Fruit fly (Drosophila melanogaster): ENCODE measurements around the gene ninaA.

The ninaA gene

dm6 chr2L:865851-866250 lies 11.3 kb upstream of the ninaA start (continued):
- TF ChIP-seq grn (GFP tag; optimal IDR thresholded peaks at IDR 0.05), result peak; percentile 86
- peak; percentile 79 for TF ChIP-seq Nf-YC (tag; optimal IDR thresholded peaks at IDR 0.05)
- TF ChIP-seq CG1233 (GFP tag; optimal IDR thresholded peaks at IDR 0.05), result peak; percentile 96
- peak; percentile 97 for TF ChIP-seq H2.0 (GFP tag; IDR thresholded peaks at IDR 0.05)
- peak; percentile 97 for TF ChIP-seq ind (GFP tag; optimal IDR thresholded peaks at IDR 0.05)
- peak; percentile 76 for TF ChIP-seq Deaf1 (tag; optimal IDR thresholded peaks at IDR 0.05)
- peak; percentile 96 for TF ChIP-seq CG13424 (tag; optimal IDR thresholded peaks at IDR 0.05)
- no peak for TF ChIP-seq Lpt (GFP tag; optimal IDR thresholded peaks at IDR 0.05)
- no peak for TF ChIP-seq ato (GFP tag; IDR thresholded peaks at IDR 0.05; ENCODE audit: partially characterized antibody)
- TF ChIP-seq Oli (tag; optimal IDR thresholded peaks at IDR 0.05), result peak; percentile 96
- TF ChIP-seq CG1792 (GFP tag; optimal IDR thresholded peaks at IDR 0.05), result peak; percentile 92
- no peak for TF ChIP-seq prd (optimal IDR thresholded peaks at IDR 0.05)
- TF ChIP-seq prd (GFP tag; IDR thresholded peaks at IDR 0.05), result peak; percentile 97
- TF ChIP-seq Six4 (GFP tag; optimal IDR thresholded peaks at IDR 0.05), result peak; percentile 94
- peak; percentile 48 for TF ChIP-seq CG9797 (GFP tag; optimal IDR thresholded peaks at IDR 0.05)
- peak; percentile 92 for TF ChIP-seq CG17912 (GFP tag; optimal IDR thresholded peaks at IDR 0.05)
- peak; percentile 48 for TF ChIP-seq abd-A (tag; optimal IDR thresholded peaks at IDR 0.05)
- TF ChIP-seq sens-2 (GFP tag; IDR thresholded peaks at IDR 0.05), result peak; percentile 95
- peak; percentile 32 to 60 for TF ChIP-seq insv (GFP tag; optimal IDR thresholded peaks at IDR 0.05)
- TF ChIP-seq zf30C (GFP tag; optimal IDR thresholded peaks at IDR 0.05), result peak; percentile 83
- peak; percentile 56 for TF ChIP-seq GATAe (GFP tag; conservative IDR thresholded peaks at IDR 0.05)
- peak; percentile 95 for TF ChIP-seq fd96Cb (tag; optimal IDR thresholded peaks at IDR 0.05)
- peak; percentile 95 for TF ChIP-seq CG12219 (GFP tag; optimal IDR thresholded peaks at IDR 0.05)
- peak; percentile 98 for TF ChIP-seq Sox102F (GFP tag; optimal IDR thresholded peaks at IDR 0.05)
- TF ChIP-seq CG14667 (GFP tag; IDR thresholded peaks at IDR 0.05), result peak; percentile 91
- peak; percentile 97 for TF ChIP-seq Xrp1 (GFP tag; IDR thresholded peaks at IDR 0.05)
- no peak for TF ChIP-seq Sin3A (optimal IDR thresholded peaks at IDR 0.05)
- TF ChIP-seq Aef1 (GFP tag; IDR thresholded peaks at IDR 0.05), result peak; percentile 95
- TF ChIP-seq CG10959 (GFP tag; IDR thresholded peaks at IDR 0.05), result peak; percentile 91
- TF ChIP-seq D19A (tag; optimal IDR thresholded peaks at IDR 0.05), result peak; percentile 92
- TF ChIP-seq tup (GFP tag; optimal IDR thresholded peaks at IDR 0.05), result peak; percentile 91
- peak; percentile 7 for TF ChIP-seq BEAF-32 (GFP tag; optimal IDR thresholded peaks at IDR 0.05)
- TF ChIP-seq emc (GFP tag; optimal IDR thresholded peaks at IDR 0.05), result peak; percentile 86
- peak; percentile 97 for TF ChIP-seq CG31441 (GFP tag; IDR thresholded peaks at IDR 0.05)
- TF ChIP-seq CG9727 (GFP tag; optimal IDR thresholded peaks at IDR 0.05), result peak; percentile 97
- peak; percentile 96 for TF ChIP-seq CG12659 (GFP tag; optimal IDR thresholded peaks at IDR 0.05)
- no peak for TF ChIP-seq CG42726 (GFP tag; IDR thresholded peaks at IDR 0.05; ENCODE audit: partially characterized antibody)
- peak; percentile 97 for TF ChIP-seq CG17328 (GFP tag; IDR thresholded peaks at IDR 0.05)
- peak; percentile 98 for TF ChIP-seq vvl (GFP tag; IDR thresholded peaks at IDR 0.05)
- peak; percentile 97 for TF ChIP-seq CG18599 (GFP tag; optimal IDR thresholded peaks at IDR 0.05)
- no peak for TF ChIP-seq CG13287 (GFP tag; IDR thresholded peaks at IDR 0.05; ENCODE audit: partially characterized antibody)
- TF ChIP-seq Gsc (GFP tag; IDR thresholded peaks at IDR 0.05), result peak; percentile 84
- peak; percentile 92 for TF ChIP-seq eyg (GFP tag; optimal IDR thresholded peaks at IDR 0.05)
- peak; percentile 94 for TF ChIP-seq crc (GFP tag; optimal IDR thresholded peaks at IDR 0.05)
- peak; percentile 88 for TF ChIP-seq Abd-B (GFP tag; optimal IDR thresholded peaks at IDR 0.05)
- peak; percentile 86 for TF ChIP-seq CG3065 (GFP tag; optimal IDR thresholded peaks at IDR 0.05)

Data from whole organism, embryonic.